Worm (Caenorhabditis elegans): ENCODE results near the gene C40A11.8.

- TF ChIP-seq R02D3.7 (tag; optimal IDR thresholded peaks at IDR 0.05) (no peak), ceh-82 (tag; optimal IDR thresholded peaks at IDR 0.05) (no peak), aly-2 (tag; optimal IDR thresholded peaks at IDR 0.05) (no peak), elt-3 (tag; optimal IDR thresholded peaks at IDR 0.05) (no peak), nhr-25 (tag; optimal IDR thresholded peaks at IDR 0.05) (no peak), ztf-11 (tag; optimal IDR thresholded peaks at IDR 0.05) (no peak), ztf-4 (tag; optimal IDR thresholded peaks at IDR 0.05) (no peak), lsy-2 (tag; optimal IDR thresholded peaks at IDR 0.05) (peak in 1 of 2 experiments; percentile 22), lin-11 (tag; optimal IDR thresholded peaks at IDR 0.05) (no peak), fos-1 (tag; optimal IDR thresholded peaks at IDR 0.05) (no peak), unc-62 (GFP tag; optimal IDR thresholded peaks at IDR 0.05) (no peak), alr-1 (tag; optimal IDR thresholded peaks at IDR 0.05) (no peak)
These were observed 47.0 kb upstream of the C40A11.8 start, which contains the start of gene C33C12.1 for ce11 chrII:2197555-2198288.

All from whole organism, L2 larva.